Fruit fly (Drosophila melanogaster) whole organism, embryonic: ENCODE data around the gene CG14362.
A peak's percentile ranks its signal among the peaks of the same experiment; 100 is the strongest.

Experiments used
- Ada2b ChIP-seq: fragments of 200-800 bp; sonication (Bioruptor generic); IDR thresholded peaks from 2 replicates; pipeline ENCODE4 v1.3.6; 2022; ENCODE audit warnings: missing biosample characterization, missing genetic modification characterization
- Asciz ChIP-seq: fragments of 200-800 bp; sonication (Bioruptor generic); optimal IDR thresholded peaks from 2 replicates; lab custom pipeline; 2017; ENCODE audit warnings: missing biosample characterization, mild to moderate bottlenecking, missing genetic modification characterization, missing genetic modification reagents
- Blimp-1 ChIP-seq: fragments of 200-800 bp; sonication (Bioruptor generic); optimal IDR thresholded peaks from 3 replicates; lab custom pipeline; 2018; ENCODE audit warnings: missing biosample characterization, missing genetic modification characterization, mild to moderate bottlenecking, moderate library complexity, missing genetic modification reagents
- CG10274 ChIP-seq: fragments of 200-800 bp; sonication (Bioruptor generic); optimal IDR thresholded peaks from 3 replicates; lab custom pipeline; 2017; ENCODE audit warnings: missing biosample characterization, mild to moderate bottlenecking, missing genetic modification characterization
- CG10565 ChIP-seq: fragments of 200-800 bp; sonication (Bioruptor generic); optimal IDR thresholded peaks from 3 replicates; lab custom pipeline; 2016; ENCODE audit warnings: missing biosample characterization, mild to moderate bottlenecking, missing genetic modification characterization
- CG11085 ChIP-seq: fragments of 200-800 bp; sonication (Bioruptor generic); IDR thresholded peaks from 2 replicates; pipeline ENCODE4 v1.3.6; 2022; ENCODE audit warnings: missing biosample characterization, missing genetic modification characterization
- CG12744 ChIP-seq: fragments of 200-800 bp; sonication (Bioruptor generic); optimal IDR thresholded peaks from 2 replicates; lab custom pipeline; 2016; ENCODE audit warnings: missing biosample characterization, missing genetic modification characterization
- CG14441 ChIP-seq: fragments of 200-800 bp; sonication (Bioruptor generic); IDR thresholded peaks from 2 replicates; pipeline ENCODE4 v1.3.6; 2022; ENCODE audit warnings: missing biosample characterization, missing genetic modification characterization
- CG14667 ChIP-seq: fragments of 200-800 bp; sonication (Bioruptor generic); IDR thresholded peaks from 2 replicates; pipeline ENCODE4 v1.3.6; 2022; ENCODE audit warnings: missing biosample characterization, missing genetic modification characterization
- CG15073 ChIP-seq: fragments of 200-800 bp; sonication (Bioruptor generic); optimal IDR thresholded peaks from 2 replicates; lab custom pipeline; 2016; ENCODE audit warnings: missing biosample characterization, missing genetic modification characterization
- CG15479 ChIP-seq: fragments of 200-800 bp; sonication (Bioruptor generic); optimal IDR thresholded peaks from 3 replicates; lab custom pipeline; 2019; ENCODE audit warnings: missing biosample characterization, mild to moderate bottlenecking, missing genetic modification characterization, moderate library complexity
- CG1603 ChIP-seq: fragments of 200-800 bp; sonication (Bioruptor generic); optimal IDR thresholded peaks from 2 replicates; lab custom pipeline; 2019; ENCODE audit warnings: missing biosample characterization, mild to moderate bottlenecking, missing genetic modification characterization, moderate library complexity
- CG17328 ChIP-seq: fragments of 200-800 bp; sonication (Bioruptor generic); IDR thresholded peaks from 2 replicates; pipeline ENCODE4 v1.3.6; 2022; ENCODE audit warnings: missing biosample characterization, missing genetic modification characterization
- CG17361 ChIP-seq: fragments of 200-800 bp; sonication (Bioruptor generic); IDR thresholded peaks from 3 replicates; pipeline ENCODE4 v1.3.6; 2022; ENCODE audit warnings: missing biosample characterization, missing genetic modification characterization
- CG18476 ChIP-seq: fragments of 200-800 bp; sonication (Bioruptor generic); optimal IDR thresholded peaks from 2 replicates; lab custom pipeline; 2016; ENCODE audit warnings: missing biosample characterization, mild to moderate bottlenecking, missing genetic modification characterization
- CG2120 ChIP-seq: fragments of 200-800 bp; sonication (Bioruptor generic); optimal IDR thresholded peaks from 3 replicates; lab custom pipeline; 2016; ENCODE audit warnings: missing biosample characterization, missing genetic modification characterization
- CG2712 ChIP-seq: fragments of 200-800 bp; optimal IDR thresholded peaks from 3 replicates; lab custom pipeline; 2019; ENCODE audit warnings: missing biosample characterization, mild to moderate bottlenecking, missing genetic modification characterization, moderate library complexity
- CG30020 ChIP-seq: fragments of 200-800 bp; optimal IDR thresholded peaks from 2 replicates; lab custom pipeline; 2019; ENCODE audit warnings: missing biosample characterization, mild to moderate bottlenecking, missing genetic modification characterization, moderate library complexity
- CG4282 ChIP-seq: fragments of 200-800 bp; sonication (Bioruptor generic); optimal IDR thresholded peaks from 2 replicates; lab custom pipeline; 2016; ENCODE audit warnings: missing biosample characterization, missing genetic modification characterization
- CG4360 ChIP-seq: fragments of 200-800 bp; sonication (Bioruptor generic); IDR thresholded peaks from 2 replicates; pipeline ENCODE4 v1.3.6; 2022; ENCODE audit warnings: missing biosample characterization, missing genetic modification characterization
- CG6689 ChIP-seq: fragments of 200-800 bp; sonication (Bioruptor generic); IDR thresholded peaks from 2 replicates; pipeline ENCODE4 v1.3.6; 2022; ENCODE audit warnings: missing biosample characterization, missing genetic modification characterization
- CG7786 ChIP-seq: fragments of 200-800 bp; sonication (Bioruptor generic); optimal IDR thresholded peaks from 2 replicates; lab custom pipeline; 2016; ENCODE audit warnings: missing biosample characterization, missing genetic modification characterization
- CG7839 ChIP-seq: fragments of 200-800 bp; sonication (Bioruptor generic); optimal IDR thresholded peaks from 3 replicates; lab custom pipeline; 2018; ENCODE audit warnings: missing biosample characterization, mild to moderate bottlenecking, missing genetic modification characterization, moderate library complexity
- CG9215 ChIP-seq: fragments of 200-800 bp; sonication (Bioruptor generic); IDR thresholded peaks from 2 replicates; pipeline ENCODE4 v1.3.6; 2022; ENCODE audit warnings: missing biosample characterization, missing genetic modification characterization
- CG9609 ChIP-seq: fragments of 200-800 bp; sonication (Bioruptor generic); optimal IDR thresholded peaks from 3 replicates; lab custom pipeline; 2016; ENCODE audit warnings: missing biosample characterization, missing genetic modification characterization
- CG9727 ChIP-seq: fragments of 200-800 bp; sonication (Bioruptor generic); optimal IDR thresholded peaks from 3 replicates; lab custom pipeline; 2017; ENCODE audit warnings: missing biosample characterization, mild to moderate bottlenecking, missing genetic modification characterization
- CG9797 ChIP-seq: fragments of 200-800 bp; sonication (Bioruptor generic); optimal IDR thresholded peaks from 3 replicates; lab custom pipeline; 2018; ENCODE audit warnings: missing biosample characterization, mild to moderate bottlenecking, missing genetic modification characterization
- D19A ChIP-seq: fragments of 200-800 bp; optimal IDR thresholded peaks from 3 replicates; lab custom pipeline; 2019; ENCODE audit warnings: missing biosample characterization, mild to moderate bottlenecking, missing genetic modification characterization, moderate library complexity
- Dek ChIP-seq: fragments of 200-800 bp; sonication (Bioruptor generic); optimal IDR thresholded peaks from 3 replicates; lab custom pipeline; 2019; ENCODE audit warnings: missing biosample characterization, mild to moderate bottlenecking, missing genetic modification characterization, moderate library complexity
- E2f1 ChIP-seq: fragments of 200-800 bp; sonication (Bioruptor generic); IDR thresholded peaks from 2 replicates; pipeline ENCODE4 v1.3.6; 2022; ENCODE audit warnings: missing biosample characterization, missing genetic modification characterization
- Gsc ChIP-seq: fragments of 200-800 bp; sonication (Bioruptor generic); IDR thresholded peaks from 2 replicates; pipeline ENCODE4 v1.3.6; 2022; ENCODE audit warnings: missing biosample characterization, missing genetic modification characterization
- Hand ChIP-seq: fragments of 200-800 bp; sonication (Bioruptor generic); optimal IDR thresholded peaks from 2 replicates; lab custom pipeline; 2017; ENCODE audit warnings: mild to moderate bottlenecking, missing biosample characterization, missing genetic modification reagents, missing genetic modification characterization
- Hmx ChIP-seq: fragments of 200-800 bp; sonication (Bioruptor generic); optimal IDR thresholded peaks from 2 replicates; lab custom pipeline; 2016; ENCODE audit warnings: missing biosample characterization, missing genetic modification characterization
- Hr39 ChIP-seq: fragments of >200 bp; optimal IDR thresholded peaks from 2 replicates; lab custom pipeline; 2017
- Jarid2 ChIP-seq: fragments of 200-800 bp; sonication (Bioruptor generic); optimal IDR thresholded peaks from 3 replicates; lab custom pipeline; 2017; ENCODE audit warnings: mild to moderate bottlenecking, missing biosample characterization, missing genetic modification reagents, missing genetic modification characterization
- NC2β ChIP-seq: fragments of 200-800 bp; sonication (Bioruptor generic); optimal IDR thresholded peaks from 2 replicates; lab custom pipeline; 2016; ENCODE audit warnings: missing biosample characterization, missing genetic modification characterization
- TFAM ChIP-seq: fragments of 200-800 bp; sonication (Bioruptor generic); optimal IDR thresholded peaks from 2 replicates; lab custom pipeline; 2017; ENCODE audit warnings: missing biosample characterization, missing genetic modification characterization, inconsistent platforms
- chinmo ChIP-seq: fragments of 200-800 bp; sonication (Bioruptor generic); IDR thresholded peaks from 4 replicates; pipeline ENCODE4 v1.3.6; 2022; ENCODE audit warnings: missing biosample characterization, missing genetic modification characterization; ENCODE audit not compliant: partially characterized antibody
- gfzf ChIP-seq: fragments of 200-800 bp; sonication (Bioruptor generic); optimal IDR thresholded peaks from 2 replicates; lab custom pipeline; 2016; ENCODE audit warnings: missing biosample characterization, mild to moderate bottlenecking, missing genetic modification characterization, moderate library complexity
- grau ChIP-seq: fragments of 200-800 bp; optimal IDR thresholded peaks from 3 replicates; lab custom pipeline; 2019; ENCODE audit warnings: missing biosample characterization, mild to moderate bottlenecking, missing genetic modification characterization, moderate library complexity
- gt ChIP-seq: fragments of 200-800 bp; sonication (Bioruptor generic); IDR thresholded peaks from 2 replicates; pipeline ENCODE4 v1.3.6; 2022; ENCODE audit warnings: missing biosample characterization, missing genetic modification characterization
- lbe ChIP-seq: fragments of 200-800 bp; sonication (Bioruptor generic); optimal IDR thresholded peaks from 2 replicates; lab custom pipeline; 2016; ENCODE audit warnings: missing biosample characterization, mild to moderate bottlenecking, missing genetic modification characterization
- lov ChIP-seq, 2 experiments: fragments of 200-800 bp in 1 of 2; fragments of >200 bp in 1 of 2; sonication (Bioruptor generic) in 1 of 2; IDR thresholded peaks in 1 of 2; optimal IDR thresholded peaks in 1 of 2; 2 replicates in 1 of 2; 3 replicates in 1 of 2; pipeline versions ENCODE4 v1.3.6 to Lab custom; 2017 to 2022; ENCODE audit warnings: missing biosample characterization in 1 of 2, missing genetic modification characterization in 1 of 2
- pb ChIP-seq: fragments of 200-800 bp; sonication (Bioruptor generic); optimal IDR thresholded peaks from 3 replicates; lab custom pipeline; 2016; ENCODE audit warnings: missing biosample characterization, missing genetic modification characterization
- scrt ChIP-seq: fragments of 200-800 bp; sonication (Bioruptor generic); optimal IDR thresholded peaks from 2 replicates; lab custom pipeline; 2018; ENCODE audit warnings: missing biosample characterization, mild to moderate bottlenecking, missing genetic modification characterization, moderate library complexity
- sd ChIP-seq: fragments of 200-800 bp; sonication (Bioruptor generic); optimal IDR thresholded peaks from 3 replicates; lab custom pipeline; 2018; ENCODE audit warnings: missing biosample characterization, mild to moderate bottlenecking, missing genetic modification characterization, moderate library complexity
- sisA ChIP-seq: fragments of 200-800 bp; sonication (Bioruptor generic); IDR thresholded peaks from 2 replicates; pipeline ENCODE4 v1.3.6; 2022; ENCODE audit warnings: missing biosample characterization, missing genetic modification characterization
- sob ChIP-seq: fragments of 200-800 bp; sonication (Bioruptor generic); IDR thresholded peaks from 2 replicates; pipeline ENCODE4 v1.3.6; 2022; ENCODE audit warnings: missing biosample characterization, missing genetic modification characterization
- tgo ChIP-seq: fragments of 200-800 bp; sonication (Bioruptor generic); IDR thresholded peaks from 3 replicates; pipeline ENCODE4 v1.3.6; 2022; ENCODE audit warnings: missing biosample characterization, missing genetic modification characterization
- trh ChIP-seq: fragments of 200-800 bp; sonication (Bioruptor generic); optimal IDR thresholded peaks from 2 replicates; lab custom pipeline; 2016; ENCODE audit warnings: missing biosample characterization, missing genetic modification characterization
- twi ChIP-seq: fragments of 200-800 bp; optimal IDR thresholded peaks from 2 replicates; lab custom pipeline; 2019; ENCODE audit warnings: missing biosample characterization, mild to moderate bottlenecking, missing genetic modification characterization, moderate library complexity

CG14362 gene

DNA sequence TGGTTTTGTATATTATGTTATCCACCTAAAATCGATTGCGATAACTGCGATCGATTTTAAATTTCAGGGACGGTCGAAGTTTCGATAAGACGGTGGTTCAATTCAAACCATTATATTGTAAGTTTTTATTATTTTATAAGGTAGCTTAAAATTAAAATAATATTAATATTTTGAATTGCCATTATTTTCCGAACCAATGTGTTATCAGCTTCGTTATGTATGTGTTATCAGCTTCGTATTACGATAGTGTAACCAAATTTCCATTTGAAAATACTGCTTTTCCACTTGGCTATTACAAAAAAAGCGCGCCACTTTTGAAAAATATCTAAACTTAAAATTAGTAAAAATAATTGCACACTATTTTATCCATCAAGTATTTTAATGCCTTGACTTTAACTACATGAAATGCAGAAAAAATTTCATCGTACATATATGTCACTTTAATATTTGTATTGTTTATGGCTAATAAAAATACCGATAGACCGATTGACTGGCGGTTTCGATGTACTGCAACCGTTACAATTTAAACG is 15.3 kb downstream of the CG14362 start, which contains the start of gene CG31495 (continued):
- no peak for TF ChIP-seq CG4360 (GFP tag; lab: Robert Waterston, UW)
- no peak for TF ChIP-seq lbe (GFP tag; lab: Kevin White, UChicago)
- no peak for TF ChIP-seq Hmx (GFP tag; lab: Kevin White, UChicago)
- TF ChIP-seq CG10274 (GFP tag; lab: Kevin White, UChicago), result no peak
- no peak for TF ChIP-seq trh (GFP tag; lab: Kevin White, UChicago)
- no peak for TF ChIP-seq chinmo
- 0 out of 2 replicates have a peak, but pooled peaks have one; percentile 26 for TF ChIP-seq Ada2b (GFP tag; lab: Robert Waterston, UW)
- TF ChIP-seq Gsc (GFP tag; lab: Robert Waterston, UW), result no peak
- TF ChIP-seq CG18476 (GFP tag; lab: Kevin White, UChicago), result no peak
- no peak for TF ChIP-seq twi (tag; lab: Kevin White, UChicago)
- peak; percentile 45 for TF ChIP-seq CG1603 (tag; lab: Kevin White, UChicago)
- no peak for TF ChIP-seq CG15479 (GFP tag; lab: Kevin White, UChicago)
- peak; percentile 9; the same call in 1 of the 2 replicates for TF ChIP-seq CG17328 (GFP tag; lab: Robert Waterston, UW)
- TF ChIP-seq D19A (tag; lab: Kevin White, UChicago), result no peak
- TF ChIP-seq CG30020 (tag; lab: Kevin White, UChicago), result peak; percentile 85
- no peak for TF ChIP-seq CG9215 (GFP tag; lab: Robert Waterston, UW)
- TF ChIP-seq Jarid2 (GFP tag; lab: Kevin White, UChicago), result no peak
- TF ChIP-seq CG9727 (GFP tag; lab: Kevin White, UChicago), result no peak
- TF ChIP-seq Blimp-1, result no peak
- TF ChIP-seq CG9609 (GFP tag; lab: Kevin White, UChicago), result peak; percentile 29
- TF ChIP-seq CG2712 (tag; lab: Kevin White, UChicago), result peak; percentile 49
- TF ChIP-seq sisA (GFP tag; lab: Robert Waterston, UW), result peak; percentile 43
- no peak for TF ChIP-seq CG4282 (GFP tag; lab: Kevin White, UChicago)
- no peak for TF ChIP-seq CG15073 (GFP tag; lab: Kevin White, UChicago)
- no peak for TF ChIP-seq gt (GFP tag; lab: Robert Waterston, UW)
- no peak for TF ChIP-seq Asciz (GFP tag; lab: Kevin White, UChicago)
- TF ChIP-seq Hr39 (lab: Kevin White, UChicago), result no peak
- peak; percentile 25 for TF ChIP-seq Dek (tag; lab: Kevin White, UChicago)
- TF ChIP-seq CG12744 (GFP tag; lab: Kevin White, UChicago), result no peak
- TF ChIP-seq pb (GFP tag; lab: Kevin White, UChicago), result no peak
- peak; percentile 31 for TF ChIP-seq grau (tag; lab: Kevin White, UChicago)
- no peak for TF ChIP-seq scrt
- no peak for TF ChIP-seq CG7786 (GFP tag; lab: Kevin White, UChicago)
- TF ChIP-seq CG2120, result peak; percentile 50
- no peak for TF ChIP-seq TFAM (GFP tag; lab: Kevin White, UChicago)
- TF ChIP-seq sob (GFP tag; lab: Robert Waterston, UW), result no peak
- TF ChIP-seq NC2β (GFP tag; lab: Kevin White, UChicago), result no peak
- TF ChIP-seq CG7839 (tag; lab: Kevin White, UChicago), result peak; percentile 28
- no peak for TF ChIP-seq sd (tag; lab: Kevin White, UChicago)
- TF ChIP-seq CG17361 (GFP tag; lab: Robert Waterston, UW), result peak; percentile 54; the same call in 2 of the 3 replicates
- TF ChIP-seq lov (optimal IDR thresholded peaks at IDR 0.05; lab: Kevin White, UChicago), result no peak
- TF ChIP-seq lov (GFP tag; IDR thresholded peaks at IDR 0.05; lab: Robert Waterston, UW), result no peak
- TF ChIP-seq Hand, result no peak
- TF ChIP-seq CG14667 (GFP tag; lab: Robert Waterston, UW), result no peak
- TF ChIP-seq CG14441, result no peak
- TF ChIP-seq CG6689 (GFP tag; lab: Robert Waterston, UW), result no peak
- TF ChIP-seq CG9797, result peak; percentile 66
- TF ChIP-seq gfzf, result peak; percentile 55
- TF ChIP-seq CG10565 (GFP tag; lab: Kevin White, UChicago), result no peak
- TF ChIP-seq E2f1 (GFP tag; lab: Robert Waterston, UW), result no peak
- TF ChIP-seq tgo (GFP tag; lab: Robert Waterston, UW), result no peak
- TF ChIP-seq CG11085 (GFP tag; lab: Robert Waterston, UW), result no peak
